Worm (Caenorhabditis elegans) whole organism, early embryonic: ENCODE measurements around the gene odr-3.

ENCODE experiments used
- B0310.2 ChIP-seq: sonication (generic microtip); optimal IDR thresholded peaks from 2 replicates; lab custom pipeline; 2016; ENCODE audit warnings: mild to moderate bottlenecking, missing genetic modification characterization, missing compliant biosample characterization
- F13C5.2 ChIP-seq: sonication (generic microtip); optimal IDR thresholded peaks from 2 replicates; lab custom pipeline; 2017; ENCODE audit warnings: mild to moderate bottlenecking, missing genetic modification characterization, inconsistent platforms, missing compliant biosample characterization
- aly-1 ChIP-seq: sonication (generic microtip); optimal IDR thresholded peaks from 2 replicates; lab custom pipeline; 2016; ENCODE audit warnings: missing genetic modification characterization, missing compliant biosample characterization
- ama-1 ChIP-seq: fragments of 150-350 bp; optimal IDR thresholded peaks from 2 replicates; lab custom pipeline; 2014
- ceh-13 ChIP-seq: fragments of 200-800 bp; sonication (Bioruptor generic); optimal IDR thresholded peaks from 2 replicates; lab custom pipeline; 2018; ENCODE audit warnings: mild to moderate bottlenecking, missing genetic modification characterization, missing compliant biosample characterization
- ceh-36 ChIP-seq: sonication (generic microtip); optimal IDR thresholded peaks from 2 replicates; lab custom pipeline; 2016; ENCODE audit warnings: missing genetic modification characterization, inconsistent platforms, missing compliant biosample characterization
- ets-7 ChIP-seq: sonication (generic microtip); optimal IDR thresholded peaks from 2 replicates; lab custom pipeline; 2016; ENCODE audit warnings: missing genotype, missing genetic modification characterization, missing compliant biosample characterization
- flt-1 ChIP-seq: fragments of 200-800 bp; sonication (Bioruptor generic); IDR thresholded peaks from 2 replicates; pipeline ENCODE4 v1.3.6; 2022; ENCODE audit warnings: missing genetic modification characterization, missing compliant biosample characterization
- hmbx-1 ChIP-seq: sonication (generic microtip); optimal IDR thresholded peaks from 2 replicates; lab custom pipeline; 2016; ENCODE audit warnings: mild to moderate bottlenecking, missing genetic modification characterization, missing compliant biosample characterization
- hmg-4 ChIP-seq: fragments of 200-800 bp; sonication (Bioruptor generic); optimal IDR thresholded peaks from 2 replicates; lab custom pipeline; 2018; ENCODE audit warnings: mild to moderate bottlenecking, missing genetic modification characterization, missing compliant biosample characterization
- hnd-1 ChIP-seq: sonication (generic microtip); optimal IDR thresholded peaks from 2 replicates; lab custom pipeline; 2016; ENCODE audit warnings: missing genetic modification characterization, missing compliant biosample characterization
- pes-1 ChIP-seq: fragments of 200-800 bp; sonication (Bioruptor generic); IDR thresholded peaks from 2 replicates; pipeline ENCODE4 v1.3.6; 2022; ENCODE audit warnings: missing genetic modification reagents, missing genetic modification characterization, missing compliant biosample characterization
- scrt-1 ChIP-seq: fragments of 200-800 bp; sonication (Bioruptor generic); IDR thresholded peaks from 2 replicates; pipeline ENCODE4 v1.3.6; 2022; ENCODE audit warnings: missing genetic modification characterization, missing compliant biosample characterization
- sea-1 ChIP-seq: fragments of 200-800 bp; sonication (Bioruptor generic); conservative IDR thresholded peaks from 2 replicates; pipeline ENCODE4 v1.3.6; 2022; ENCODE audit warnings: missing genetic modification characterization, missing compliant biosample characterization
- tbx-11 ChIP-seq: fragments of 200-800 bp; sonication (Bioruptor generic); IDR thresholded peaks from 2 replicates; pipeline ENCODE4 v1.3.6; 2022; ENCODE audit warnings: missing genetic modification characterization, missing compliant biosample characterization
- tbx-37 ChIP-seq: fragments of 200-800 bp; sonication (Bioruptor generic); conservative IDR thresholded peaks from 2 replicates; pipeline ENCODE4 v1.3.6; 2022; ENCODE audit warnings: missing genetic modification reagents, missing genetic modification characterization, missing compliant biosample characterization
- tra-4 ChIP-seq: sonication (generic microtip); optimal IDR thresholded peaks from 2 replicates; lab custom pipeline; 2017; ENCODE audit warnings: missing genetic modification characterization, missing compliant biosample characterization

odr-3 gene

ce11 chrV:13268032-13268431, 18.7 kb upstream of the odr-3 start:
- TF ChIP-seq tra-4: no peak
- no peak for TF ChIP-seq tbx-11 (GFP tag; lab: Robert Waterston, UW)
- no peak for TF ChIP-seq hnd-1 (tag; lab: Kevin White, UChicago)
- TF ChIP-seq sea-1 (GFP tag; lab: Robert Waterston, UW): no peak
- TF ChIP-seq tbx-37: no peak
- TF ChIP-seq pes-1 (GFP tag; lab: Robert Waterston, UW): no peak
- TF ChIP-seq ets-7 (tag; lab: Kevin White, UChicago): no peak
- TF ChIP-seq flt-1 (GFP tag; lab: Robert Waterston, UW): no peak
- no peak for TF ChIP-seq hmg-4 (GFP tag; lab: Kevin White, UChicago)
- TF ChIP-seq ceh-36 (tag; lab: Kevin White, UChicago): no peak
- TF ChIP-seq B0310.2 (tag; lab: Kevin White, UChicago): no peak

ce11 chrV:13266630-13267029, 17.3 kb upstream of the odr-3 start:
- TF ChIP-seq ceh-13 (GFP tag; lab: Kevin White, UChicago): no peak
- no peak for TF ChIP-seq B0310.2 (tag; lab: Kevin White, UChicago)

- TF ChIP-seq scrt-1 (GFP tag; lab: Robert Waterston, UW) (no peak), aly-1 (tag; lab: Kevin White, UChicago) (no peak), ama-1 (lab: Kevin White, UChicago) (no peak), hmbx-1 (tag; lab: Kevin White, UChicago) (no peak), flt-1 (GFP tag; lab: Robert Waterston, UW) (no peak), sea-1 (GFP tag; lab: Robert Waterston, UW) (no peak), F13C5.2 (tag; lab: Kevin White, UChicago) (no peak), ceh-13 (GFP tag; lab: Kevin White, UChicago) (no peak), hnd-1 (tag; lab: Kevin White, UChicago) (no peak), tra-4 (no peak), ceh-36 (tag; lab: Kevin White, UChicago) (no peak), tbx-11 (GFP tag; lab: Robert Waterston, UW) (no peak), B0310.2 (tag; lab: Kevin White, UChicago) (no peak), ets-7 (tag; lab: Kevin White, UChicago) (no peak), pes-1 (GFP tag; lab: Robert Waterston, UW) (no peak)
Observed at ce11 chrV:13265628-13266027, 16.3 kb upstream of the odr-3 start.

- TF ChIP-seq sea-1 (GFP tag; lab: Robert Waterston, UW): no peak
- TF ChIP-seq flt-1 (GFP tag; lab: Robert Waterston, UW): no peak
- no peak for TF ChIP-seq pes-1 (GFP tag; lab: Robert Waterston, UW)
- TF ChIP-seq ama-1 (lab: Kevin White, UChicago): no peak
- no peak for TF ChIP-seq F13C5.2 (tag; lab: Kevin White, UChicago)
- no peak for TF ChIP-seq aly-1 (tag; lab: Kevin White, UChicago)
- TF ChIP-seq ceh-13 (GFP tag; lab: Kevin White, UChicago): no peak
- no peak for TF ChIP-seq scrt-1 (GFP tag; lab: Robert Waterston, UW)
- no peak for TF ChIP-seq ets-7 (tag; lab: Kevin White, UChicago)
- no peak for TF ChIP-seq tbx-37
- TF ChIP-seq hnd-1 (tag; lab: Kevin White, UChicago): no peak
- no peak for TF ChIP-seq tra-4
- no peak for TF ChIP-seq ceh-36 (tag; lab: Kevin White, UChicago)
- TF ChIP-seq tbx-11 (GFP tag; lab: Robert Waterston, UW): no peak
Observed at ce11 chrV:13264245-13264644, 14.9 kb upstream of the odr-3 start, which contains the start of gene zip-5. TSS of gene zip-5 (plus strand) at chrV:13264545.

ce11 chrV:13262781-13263318, 13.5 kb upstream of the odr-3 start:
- TF ChIP-seq tbx-11 (GFP tag; lab: Robert Waterston, UW) (no peak), B0310.2 (tag; lab: Kevin White, UChicago) (no peak), hmbx-1 (tag; lab: Kevin White, UChicago) (no peak), scrt-1 (GFP tag; lab: Robert Waterston, UW) (no peak), hnd-1 (tag; lab: Kevin White, UChicago) (no peak), aly-1 (tag; lab: Kevin White, UChicago) (no peak), sea-1 (GFP tag; lab: Robert Waterston, UW) (no peak), ceh-36 (tag; lab: Kevin White, UChicago) (no peak), ama-1 (lab: Kevin White, UChicago) (no peak), pes-1 (GFP tag; lab: Robert Waterston, UW) (no peak), flt-1 (GFP tag; lab: Robert Waterston, UW) (no peak)

- TF ChIP-seq aly-1 (tag; lab: Kevin White, UChicago) (no peak), ceh-36 (tag; lab: Kevin White, UChicago) (no peak), flt-1 (GFP tag; lab: Robert Waterston, UW) (no peak), F13C5.2 (tag; lab: Kevin White, UChicago) (no peak), hmbx-1 (tag; lab: Kevin White, UChicago) (no peak), ceh-13 (GFP tag; lab: Kevin White, UChicago) (no peak), ets-7 (tag; lab: Kevin White, UChicago) (no peak), ama-1 (lab: Kevin White, UChicago) (no peak), hnd-1 (tag; lab: Kevin White, UChicago) (no peak), tra-4 (no peak), tbx-37 (no peak), sea-1 (GFP tag; lab: Robert Waterston, UW) (no peak), hmg-4 (GFP tag; lab: Kevin White, UChicago) (no peak), tbx-11 (GFP tag; lab: Robert Waterston, UW) (no peak), scrt-1 (GFP tag; lab: Robert Waterston, UW) (no peak), pes-1 (GFP tag; lab: Robert Waterston, UW) (no peak)
Observed at ce11 chrV:13259527-13259926, 10.2 kb upstream of the odr-3 start.

ce11 chrV:13258909-13259361, 9.6 kb upstream of the odr-3 start, which contains the start of gene C34D1.4:
TSS of gene C34D1.4 (minus strand) at chrV:13259311.
- TF ChIP-seq sea-1 (GFP tag; lab: Robert Waterston, UW): no peak
- TF ChIP-seq scrt-1 (GFP tag; lab: Robert Waterston, UW): no peak
- no peak for TF ChIP-seq tbx-11 (GFP tag; lab: Robert Waterston, UW)
- TF ChIP-seq tbx-37: no peak
- TF ChIP-seq flt-1 (GFP tag; lab: Robert Waterston, UW): no peak
- TF ChIP-seq F13C5.2 (tag; lab: Kevin White, UChicago): no peak
- TF ChIP-seq ceh-36 (tag; lab: Kevin White, UChicago): no peak
